Fruit fly (Drosophila melanogaster) whole organism, wandering third instar larva: ENCODE results near the gene Mvb12.

Experiments
- Abd-B ChIP-seq: fragments of >200 bp; optimal IDR thresholded peaks from 2 replicates; lab custom pipeline; 2017; ENCODE audit warnings: missing biosample characterization, missing genetic modification characterization
- CG9705 ChIP-seq: fragments of 200-800 bp; sonication (Bioruptor generic); optimal IDR thresholded peaks from 2 replicates; lab custom pipeline; 2018; ENCODE audit warnings: missing biosample characterization, mild to moderate bottlenecking, missing genetic modification characterization
- CrebA ChIP-seq: fragments of 200-800 bp; sonication (Bioruptor generic); optimal IDR thresholded peaks from 2 replicates; lab custom pipeline; 2016; ENCODE audit warnings: missing biosample characterization, mild to moderate bottlenecking, missing genetic modification characterization, borderline replicate concordance
- Dif ChIP-seq: fragments of 200-275, 200-300 bp; sonication (Bioruptor generic); optimal IDR thresholded peaks from 2 replicates; lab custom pipeline; 2018; ENCODE audit warnings: missing biosample characterization, missing genetic modification characterization; ENCODE audit not compliant: partially characterized antibody
- HLH106 ChIP-seq: fragments of 200-800 bp; optimal IDR thresholded peaks from 3 replicates; lab custom pipeline; 2019; ENCODE audit warnings: missing biosample characterization, mild to moderate bottlenecking, missing genetic modification characterization, moderate library complexity
- Hnf4 ChIP-seq: fragments of 200-800 bp; sonication (Bioruptor generic); optimal IDR thresholded peaks from 2 replicates; lab custom pipeline; 2016; ENCODE audit warnings: missing biosample characterization, mild to moderate bottlenecking, missing genetic modification characterization
- Hr83 ChIP-seq: fragments of 200-300 bp; sonication (Bioruptor generic); optimal IDR thresholded peaks from 2 replicates; lab custom pipeline; 2016; ENCODE audit warnings: missing biosample characterization, mild to moderate bottlenecking, missing genetic modification characterization, moderate library complexity; ENCODE audit not compliant: poor library complexity, severe bottlenecking
- Jra ChIP-seq: sonication (Bioruptor generic); optimal IDR thresholded peaks from 2 replicates; lab custom pipeline; 2016; ENCODE audit warnings: missing biosample characterization, missing genetic modification characterization
- Mio ChIP-seq: sonication (Bioruptor generic); optimal IDR thresholded peaks from 2 replicates; lab custom pipeline; 2016; ENCODE audit warnings: missing biosample characterization, missing genetic modification characterization
- Myc ChIP-seq: fragments of >200 bp; optimal IDR thresholded peaks from 2 replicates; lab custom pipeline; 2017
- N ChIP-seq: fragments of >200 bp; optimal IDR thresholded peaks from 2 replicates; lab custom pipeline; 2018; ENCODE audit warnings: missing biosample characterization, missing external identifiers, missing genetic modification characterization
- OdsH ChIP-seq: fragments of 200-800 bp; sonication (Bioruptor generic); optimal IDR thresholded peaks from 2 replicates; lab custom pipeline; 2016; ENCODE audit warnings: missing biosample characterization, mild to moderate bottlenecking, missing genetic modification characterization
- Rel ChIP-seq, 2 experiments: fragments of 200-800 bp; sonication (Bioruptor generic) in 1 of 2; optimal IDR thresholded peaks; 2 replicates in 1 of 2; 3 replicates in 1 of 2; lab custom pipeline; 2016 to 2019; ENCODE audit warnings: mild to moderate bottlenecking in 2 of 2, missing biosample characterization in 2 of 2, missing genetic modification characterization in 2 of 2, moderate library complexity in 1 of 2
- Sp1 ChIP-seq: fragments of 200-800 bp; sonication (Bioruptor generic); optimal IDR thresholded peaks from 3 replicates; lab custom pipeline; 2019; ENCODE audit warnings: missing biosample characterization, mild to moderate bottlenecking, missing genetic modification characterization, moderate library complexity
- Vsx2 ChIP-seq: fragments of 200-300, 225-300 bp; sonication (Bioruptor generic); optimal IDR thresholded peaks from 2 replicates; lab custom pipeline; 2018; ENCODE audit warnings: missing biosample characterization, missing genetic modification characterization; ENCODE audit not compliant: partially characterized antibody
- br ChIP-seq: fragments of 200-800 bp; sonication (Bioruptor generic); optimal IDR thresholded peaks from 2 replicates; lab custom pipeline; 2016; ENCODE audit warnings: missing biosample characterization, missing genetic modification characterization
- brk ChIP-seq: fragments of 200-800 bp; sonication (Bioruptor generic); optimal IDR thresholded peaks from 2 replicates; lab custom pipeline; 2016; ENCODE audit warnings: missing biosample characterization, mild to moderate bottlenecking, missing genetic modification characterization
- dmrt93B ChIP-seq: fragments of 200-800 bp; sonication (Bioruptor generic); optimal IDR thresholded peaks from 2 replicates; lab custom pipeline; 2018; ENCODE audit warnings: missing biosample characterization, mild to moderate bottlenecking, missing genetic modification characterization
- dsf ChIP-seq: sonication (Bioruptor generic); optimal IDR thresholded peaks from 2 replicates; lab custom pipeline; 2016; ENCODE audit warnings: missing biosample characterization, missing genetic modification characterization, borderline replicate concordance
- ey ChIP-seq: fragments of 200-800 bp; sonication (Bioruptor generic); optimal IDR thresholded peaks from 2 replicates; lab custom pipeline; 2016; ENCODE audit warnings: missing biosample characterization, missing genetic modification characterization
- foxo ChIP-seq, 2 experiments: fragments of 200-800 bp; sonication (Bioruptor generic); optimal IDR thresholded peaks; 2 replicates in 1 of 2; 3 replicates in 1 of 2; lab custom pipeline; 2016 to 2017; ENCODE audit warnings: missing biosample characterization in 2 of 2, missing genetic modification characterization in 2 of 2
- fru ChIP-seq: fragments of 200-800 bp; sonication (Bioruptor generic); optimal IDR thresholded peaks from 3 replicates; lab custom pipeline; 2016; ENCODE audit warnings: missing biosample characterization, mild to moderate bottlenecking, missing genetic modification characterization
- h ChIP-seq: fragments of 200-800 bp; sonication (Bioruptor generic); optimal IDR thresholded peaks from 3 replicates; lab custom pipeline; 2016; ENCODE audit warnings: missing biosample characterization, mild to moderate bottlenecking, missing genetic modification characterization
- jim ChIP-seq: fragments of 175-275, 200-325 bp; sonication (Bioruptor generic); optimal IDR thresholded peaks from 2 replicates; lab custom pipeline; 2016; ENCODE audit warnings: missing biosample characterization, mild to moderate bottlenecking, missing genetic modification characterization
- lola ChIP-seq: fragments of >200 bp; optimal IDR thresholded peaks from 2 replicates; lab custom pipeline; 2017; ENCODE audit warnings: missing biosample characterization, missing genetic modification characterization
- pan ChIP-seq: fragments of >200 bp; optimal IDR thresholded peaks from 2 replicates; lab custom pipeline; 2017
- psq ChIP-seq: fragments of 200-800 bp; sonication (Bioruptor generic); optimal IDR thresholded peaks from 3 replicates; lab custom pipeline; 2017; ENCODE audit warnings: missing biosample characterization, mild to moderate bottlenecking, missing genetic modification characterization, moderate library complexity
- rgr ChIP-seq: fragments of 200-800 bp; sonication (Bioruptor generic); optimal IDR thresholded peaks from 3 replicates; lab custom pipeline; 2016; ENCODE audit warnings: missing biosample characterization, mild to moderate bottlenecking, missing genetic modification characterization
- sage ChIP-seq: fragments of 200-800 bp; sonication (Bioruptor generic); optimal IDR thresholded peaks from 2 replicates; lab custom pipeline; 2016; ENCODE audit warnings: missing biosample characterization, mild to moderate bottlenecking, missing genetic modification characterization
- sv ChIP-seq: fragments of 200-800 bp; sonication (Bioruptor generic); optimal IDR thresholded peaks from 3 replicates; lab custom pipeline; 2016; ENCODE audit warnings: missing biosample characterization, missing genetic modification characterization
- tai ChIP-seq: sonication (Bioruptor generic); optimal IDR thresholded peaks from 2 replicates; lab custom pipeline; 2016; ENCODE audit warnings: missing biosample characterization, missing genetic modification characterization
- usp ChIP-seq: fragments of >200 bp; optimal IDR thresholded peaks from 2 replicates; lab custom pipeline; 2017; ENCODE audit warnings: missing biosample characterization, missing genetic modification characterization
- woc ChIP-seq: sonication (Bioruptor generic); optimal IDR thresholded peaks from 2 replicates; lab custom pipeline; 2016; ENCODE audit warnings: missing biosample characterization, mild to moderate bottlenecking, missing genetic modification characterization

The Mvb12 gene

DNA sequence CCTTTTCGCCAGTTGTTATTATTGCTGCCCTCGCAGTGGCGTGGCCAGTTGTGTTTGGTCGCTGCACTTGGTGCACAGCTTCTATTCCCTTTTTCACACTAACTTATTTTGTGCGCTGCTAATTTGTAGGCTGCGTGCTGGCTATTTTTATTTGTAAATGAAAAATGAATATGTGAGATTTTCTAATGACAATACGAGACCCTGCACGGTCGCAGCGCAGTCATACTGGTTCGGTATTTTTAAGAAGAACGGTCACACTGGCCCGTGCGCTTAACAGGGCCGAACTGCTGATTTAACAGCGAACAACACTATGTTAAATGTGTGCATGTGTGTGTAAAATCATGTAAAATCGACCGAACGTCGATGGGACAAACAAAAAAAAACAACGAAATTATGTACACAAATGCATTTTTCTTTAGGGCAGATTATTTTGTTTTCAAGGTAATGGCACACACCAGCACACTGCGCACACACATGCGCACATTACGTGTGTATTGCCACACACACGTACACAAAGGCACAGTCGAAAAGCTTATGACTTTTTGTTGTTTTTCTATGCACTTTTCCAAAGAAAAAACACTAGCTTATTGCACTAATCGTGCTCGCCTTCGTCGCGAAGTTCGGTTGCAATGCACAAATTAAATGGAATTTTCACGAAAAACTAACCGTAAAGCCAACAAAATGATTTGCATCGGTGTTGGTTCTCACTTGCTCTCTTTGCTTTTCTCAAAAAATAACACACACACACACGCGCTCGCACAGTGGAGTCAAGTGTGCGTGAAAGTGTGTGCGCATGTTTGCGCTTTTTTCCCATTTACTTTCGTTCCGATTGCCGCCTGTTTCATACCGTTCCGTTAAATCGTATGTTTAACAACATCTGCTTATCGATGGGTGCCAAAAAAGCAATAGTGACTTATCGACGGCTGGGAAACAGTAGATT lies 36.1 kb upstream of the Mvb12 start, which contains the start of gene ari-1:
TSS of gene ari-1 (minus strand) at position 875 of the 940 bp plus-strand sequence.
- TF ChIP-seq br (no peak), Sp1 (GFP tag; lab: Kevin White, UChicago) (no peak), lola (peak; percentile 38), N (GFP tag; lab: Kevin White, UChicago) (peak; percentile 85), dsf (no peak), HLH106 (no peak), usp (GFP tag; lab: Kevin White, UChicago) (no peak), Jra (GFP tag; lab: Kevin White, UChicago) (no peak), foxo (GFP tag; optimal IDR thresholded peaks at IDR 0.05; lab: Kevin White, UChicago) (peak in 1 of 2 experiments; percentile 2), Hr83 (GFP tag; lab: Kevin White, UChicago) (no peak), pan (lab: Kevin White, UChicago) (no peak), Vsx2 (GFP tag; lab: Kevin White, UChicago) (no peak), Abd-B (GFP tag; lab: Kevin White, UChicago) (peak; percentile 21), h (GFP tag; lab: Kevin White, UChicago) (no peak), dmrt93B (GFP tag; lab: Kevin White, UChicago) (no peak), Hnf4 (GFP tag; lab: Kevin White, UChicago) (no peak), Mio (GFP tag; lab: Kevin White, UChicago) (no peak), sv (GFP tag; lab: Kevin White, UChicago) (no peak), CrebA (GFP tag; lab: Kevin White, UChicago) (no peak), Rel (GFP tag; optimal IDR thresholded peaks at IDR 0.05; lab: Kevin White, UChicago) (no peak), Rel (tag; optimal IDR thresholded peaks at IDR 0.05; lab: Kevin White, UChicago) (no peak), rgr (no peak), tai (GFP tag; lab: Kevin White, UChicago) (no peak), brk (GFP tag; lab: Kevin White, UChicago) (no peak), ey (GFP tag; lab: Kevin White, UChicago) (no peak), woc (GFP tag; lab: Kevin White, UChicago) (no peak), OdsH (no peak), Myc (no peak), fru (GFP tag; lab: Kevin White, UChicago) (peak; percentile 1), Dif (GFP tag; lab: Kevin White, UChicago) (no peak), CG9705 (GFP tag; lab: Kevin White, UChicago) (no peak), psq (GFP tag; lab: Kevin White, UChicago) (peak; percentile 41), jim (GFP tag; lab: Kevin White, UChicago) (no peak)

- TF ChIP-seq foxo (GFP tag; optimal IDR thresholded peaks at IDR 0.05; lab: Kevin White, UChicago), result peak in 1 of 2 experiments; percentile 26
- peak; percentile 0 for TF ChIP-seq h (GFP tag; lab: Kevin White, UChicago)
- TF ChIP-seq CrebA (GFP tag; lab: Kevin White, UChicago), result no peak
- TF ChIP-seq Mio (GFP tag; lab: Kevin White, UChicago), result no peak
Observed at dm6 chrX:18136059-18136458, 34.9 kb upstream of the Mvb12 start.

DNA sequence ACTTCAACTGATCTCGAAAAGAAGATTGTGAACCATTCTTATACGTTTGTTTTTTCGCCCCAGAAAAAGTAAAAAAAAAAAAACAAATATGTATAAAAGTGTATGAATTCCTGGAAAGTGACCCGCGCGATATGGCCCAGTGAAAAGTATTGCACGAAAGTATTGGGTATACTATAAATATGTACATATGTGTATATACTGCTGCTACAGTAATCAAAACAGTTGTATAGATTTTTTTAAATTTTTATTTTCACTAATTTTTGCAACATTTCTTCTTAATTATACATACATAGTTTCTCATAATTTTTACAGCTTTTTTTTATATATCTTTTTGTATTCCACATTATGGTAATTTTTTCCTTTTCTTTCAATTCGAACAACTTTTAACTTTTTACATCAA lies 29.1 kb upstream of the Mvb12 start, which contains the start of gene CG43133:
TSS of gene CG43133 (minus strand) at position 11 of the 400 bp plus-strand sequence.
- TF ChIP-seq HLH106 (no peak), dmrt93B (GFP tag; lab: Kevin White, UChicago) (no peak), br (no peak), lola (no peak), sage (GFP tag; lab: Kevin White, UChicago) (no peak), Hnf4 (GFP tag; lab: Kevin White, UChicago) (no peak), jim (GFP tag; lab: Kevin White, UChicago) (no peak), fru (GFP tag; lab: Kevin White, UChicago) (no peak), tai (GFP tag; lab: Kevin White, UChicago) (no peak), CrebA (GFP tag; lab: Kevin White, UChicago) (no peak), Myc (no peak), woc (GFP tag; lab: Kevin White, UChicago) (no peak)
